Worm (Caenorhabditis elegans) whole organism, L3 larva: ENCODE measurements around the gene ssp-10.

Source experiments
- ama-1 ChIP-seq: fragments of 150-350 bp; optimal IDR thresholded peaks from 2 replicates; lab custom pipeline; 2018
- ceh-9 ChIP-seq: sonication (generic microtip); optimal IDR thresholded peaks from 2 replicates; lab custom pipeline; 2018; ENCODE audit warnings: missing biosample characterization, missing genetic modification characterization
- daf-12 ChIP-seq: fragments of 150-350 bp; optimal IDR thresholded peaks from 2 replicates; lab custom pipeline; 2014; ENCODE audit warnings: missing biosample characterization, missing genetic modification reagents, missing genetic modification characterization
- jun-1 ChIP-seq: fragments of 150-350 bp; optimal IDR thresholded peaks from 2 replicates; lab custom pipeline; 2014; ENCODE audit warnings: missing biosample characterization, missing genetic modification reagents, missing genetic modification characterization
- nhr-11 ChIP-seq: fragments of 150-350 bp; optimal IDR thresholded peaks from 2 replicates; lab custom pipeline; 2014; ENCODE audit warnings: missing biosample characterization, missing genetic modification characterization
- nhr-28 ChIP-seq: fragments of 150-350 bp; optimal IDR thresholded peaks from 2 replicates; lab custom pipeline; 2014; ENCODE audit warnings: missing biosample characterization, missing genetic modification characterization
- pqm-1 ChIP-seq: fragments of 150-350 bp; optimal IDR thresholded peaks from 2 replicates; lab custom pipeline; 2017; ENCODE audit warnings: missing biosample characterization, missing genetic modification characterization, inconsistent platforms
- snpc-4 ChIP-seq: fragments of 150-350 bp; optimal IDR thresholded peaks from 2 replicates; lab custom pipeline; 2014; ENCODE audit warnings: missing biosample characterization, missing genetic modification characterization

DNA sequence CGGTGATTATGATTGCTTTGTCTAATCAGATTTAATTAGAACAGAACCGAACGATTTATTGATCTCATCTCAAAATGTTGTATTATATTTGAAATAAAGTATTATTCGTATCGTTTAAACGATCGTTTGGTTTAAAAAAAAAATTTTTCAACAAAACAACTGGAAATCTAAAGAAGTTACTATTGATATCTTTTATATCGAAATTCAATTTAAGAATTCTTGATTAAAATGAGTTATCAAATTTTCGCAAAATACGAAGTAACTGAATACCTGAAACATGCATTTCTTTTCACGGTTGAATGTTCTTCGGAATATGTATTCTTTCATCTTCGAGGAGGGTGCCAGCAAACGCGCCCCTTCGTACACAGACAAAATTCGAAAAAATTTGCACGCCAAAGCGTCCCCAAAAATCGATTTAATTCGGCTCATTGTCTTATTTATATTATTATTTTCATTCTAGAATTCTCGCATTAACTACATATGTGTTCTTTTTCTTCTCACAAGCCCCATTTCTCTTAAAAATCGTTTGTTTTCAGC is 7.2 kb upstream of the ssp-10 start, which contains the start of gene npp-1:
- TF ChIP-seq snpc-4 (tag; lab: Kevin White, UChicago) (no peak), daf-12 (tag; lab: Kevin White, UChicago) (no peak), ama-1 (lab: Kevin White, UChicago) (no peak), nhr-11 (tag; lab: Kevin White, UChicago) (no peak), nhr-28 (tag; lab: Kevin White, UChicago) (no peak), jun-1 (tag; lab: Kevin White, UChicago) (no peak), pqm-1 (tag; lab: Kevin White, UChicago) (peak; percentile 0), ceh-9 (tag; lab: Kevin White, UChicago) (no peak)
